Worm (Caenorhabditis elegans) whole organism, L2 larva: Measurements from ENCODE around the gene ZK1307.2.

Experiments used
- C34F6.9 ChIP-seq: fragments of 150-350 bp; optimal IDR thresholded peaks from 2 replicates; lab custom pipeline; 2014; ENCODE audit warnings: missing biosample characterization, missing genetic modification characterization
- F13H6.1 ChIP-seq: sonication (generic microtip); optimal IDR thresholded peaks from 2 replicates; lab custom pipeline; 2016; ENCODE audit warnings: missing genetic modification characterization, missing compliant biosample characterization
- R02D3.7 ChIP-seq: fragments of 150-350 bp; optimal IDR thresholded peaks from 2 replicates; lab custom pipeline; 2014; ENCODE audit warnings: missing biosample characterization, missing genetic modification characterization
- Y55F3AM.14 ChIP-seq: fragments of 200-800 bp; sonication (Bioruptor generic); optimal IDR thresholded peaks from 2 replicates; lab custom pipeline; 2018; ENCODE audit warnings: mild to moderate bottlenecking, missing genetic modification characterization, missing compliant biosample characterization
- ZK546.5 ChIP-seq: sonication (generic microtip); optimal IDR thresholded peaks from 2 replicates; lab custom pipeline; 2017; ENCODE audit warnings: missing biosample characterization, missing genetic modification characterization
- alr-1 ChIP-seq: fragments of 150-350 bp; optimal IDR thresholded peaks from 2 replicates; lab custom pipeline; 2014; ENCODE audit warnings: missing biosample characterization, missing genetic modification characterization
- aly-2 ChIP-seq: fragments of 150-350 bp; optimal IDR thresholded peaks from 2 replicates; lab custom pipeline; 2014; ENCODE audit warnings: missing biosample characterization, missing genetic modification characterization
- ama-1 ChIP-seq: fragments of 150-350 bp; optimal IDR thresholded peaks from 2 replicates; lab custom pipeline; 2018; ENCODE audit warnings: inconsistent platforms
- blmp-1 ChIP-seq: sonication (generic microtip); optimal IDR thresholded peaks from 2 replicates; lab custom pipeline; 2017; ENCODE audit warnings: missing genetic modification characterization, mild to moderate bottlenecking, missing compliant biosample characterization, antibody characterized with exemption, moderate library complexity; ENCODE audit not compliant: insufficient read depth
- ceh-16 ChIP-seq: fragments of 150-350 bp; optimal IDR thresholded peaks from 2 replicates; lab custom pipeline; 2014; ENCODE audit warnings: missing biosample characterization, missing genetic modification characterization
- ceh-82 ChIP-seq: fragments of 150-350 bp; optimal IDR thresholded peaks from 2 replicates; lab custom pipeline; 2014; ENCODE audit warnings: missing biosample characterization, missing genetic modification characterization
- crh-2 ChIP-seq: sonication (generic microtip); optimal IDR thresholded peaks from 2 replicates; lab custom pipeline; 2017; ENCODE audit warnings: missing biosample characterization, missing genetic modification characterization
- dmd-4 ChIP-seq: sonication (generic microtip); optimal IDR thresholded peaks from 2 replicates; lab custom pipeline; 2017; ENCODE audit warnings: missing biosample characterization, missing genetic modification characterization
- egl-27 ChIP-seq: sonication (generic microtip); optimal IDR thresholded peaks from 3 replicates; lab custom pipeline; 2017; ENCODE audit warnings: missing biosample characterization, missing genetic modification reagents, missing genetic modification characterization
- elt-1 ChIP-seq: fragments of 150-350 bp; optimal IDR thresholded peaks from 2 replicates; lab custom pipeline; 2014; ENCODE audit warnings: missing biosample characterization, missing genetic modification characterization
- elt-3 ChIP-seq: sonication (generic microtip); optimal IDR thresholded peaks from 2 replicates; lab custom pipeline; 2017; ENCODE audit warnings: missing biosample characterization, missing genetic modification characterization
- fos-1 ChIP-seq: fragments of 150-350 bp; optimal IDR thresholded peaks from 2 replicates; lab custom pipeline; 2014; ENCODE audit warnings: missing biosample characterization, missing genetic modification characterization
- gmeb-1 ChIP-seq: fragments of 150-350 bp; optimal IDR thresholded peaks from 2 replicates; lab custom pipeline; 2014; ENCODE audit warnings: missing biosample characterization, missing genetic modification characterization
- lin-11 ChIP-seq: fragments of 150-350 bp; sonication (generic microtip); optimal IDR thresholded peaks from 2 replicates; lab custom pipeline; 2014; ENCODE audit warnings: missing biosample characterization, missing genetic modification characterization, inconsistent platforms, mixed read lengths
- lin-13 ChIP-seq: fragments of 150-350 bp; optimal IDR thresholded peaks from 2 replicates; lab custom pipeline; 2014; ENCODE audit warnings: missing biosample characterization, missing genetic modification reagents, missing genetic modification characterization
- lin-39 ChIP-seq: fragments of 150-350 bp; optimal IDR thresholded peaks from 2 replicates; lab custom pipeline; 2014; ENCODE audit warnings: missing biosample characterization, missing genetic modification reagents, missing genetic modification characterization
- lsy-2 ChIP-seq, 2 experiments: fragments of 150-350 bp in 1 of 2; sonication (generic microtip) in 1 of 2; optimal IDR thresholded peaks; 2 replicates each; lab custom pipeline; 2014 to 2017; ENCODE audit warnings: missing biosample characterization in 2 of 2, missing genetic modification characterization in 2 of 2
- mab-5 ChIP-seq: fragments of 150-350 bp; optimal IDR thresholded peaks from 2 replicates; lab custom pipeline; 2014; ENCODE audit warnings: missing biosample characterization, missing genetic modification characterization
- mbf-1 ChIP-seq: sonication (generic microtip); optimal IDR thresholded peaks from 2 replicates; lab custom pipeline; 2017; ENCODE audit warnings: missing biosample characterization, missing genetic modification characterization
- mdl-1 ChIP-seq, 2 experiments: fragments of 150-350 bp in 1 of 2; sonication (generic microtip) in 1 of 2; optimal IDR thresholded peaks; 2 replicates each; lab custom pipeline; 2017; ENCODE audit warnings: missing biosample characterization in 2 of 2, missing genetic modification characterization in 2 of 2
- nhr-10 ChIP-seq: sonication (generic microtip); optimal IDR thresholded peaks from 2 replicates; lab custom pipeline; 2017; ENCODE audit warnings: missing biosample characterization, missing genetic modification characterization
- nhr-11 ChIP-seq: fragments of 150-350 bp; optimal IDR thresholded peaks from 2 replicates; lab custom pipeline; 2014; ENCODE audit warnings: missing biosample characterization, missing genetic modification characterization
- nhr-12 ChIP-seq: fragments of 150-350 bp; optimal IDR thresholded peaks from 2 replicates; lab custom pipeline; 2014; ENCODE audit warnings: missing biosample characterization, missing genetic modification characterization
- nhr-129 ChIP-seq: fragments of 150-350 bp; optimal IDR thresholded peaks from 2 replicates; lab custom pipeline; 2014; ENCODE audit warnings: missing biosample characterization, missing genetic modification characterization
- nhr-21 ChIP-seq: fragments of 150-350 bp; optimal IDR thresholded peaks from 2 replicates; lab custom pipeline; 2014; ENCODE audit warnings: missing biosample characterization, missing genetic modification characterization
- nhr-23 ChIP-seq: fragments of 150-350 bp; optimal IDR thresholded peaks from 2 replicates; lab custom pipeline; 2014; ENCODE audit warnings: missing biosample characterization, missing genetic modification reagents, missing genetic modification characterization
- nhr-237 ChIP-seq: fragments of 150-350 bp; optimal IDR thresholded peaks from 2 replicates; lab custom pipeline; 2014; ENCODE audit warnings: missing biosample characterization, missing genetic modification characterization
- nhr-25 ChIP-seq: fragments of 150-350 bp; sonication (generic microtip); optimal IDR thresholded peaks from 3 replicates; lab custom pipeline; 2014; ENCODE audit warnings: missing biosample characterization, missing genetic modification characterization
- nhr-6 ChIP-seq: fragments of 150-350 bp; optimal IDR thresholded peaks from 2 replicates; lab custom pipeline; 2014; ENCODE audit warnings: missing biosample characterization, missing genetic modification characterization
- nhr-77 ChIP-seq: fragments of 150-350 bp; optimal IDR thresholded peaks from 2 replicates; lab custom pipeline; 2014; ENCODE audit warnings: missing biosample characterization, missing genetic modification characterization
- peb-1 ChIP-seq: fragments of 150-350 bp; optimal IDR thresholded peaks from 2 replicates; lab custom pipeline; 2014; ENCODE audit warnings: missing biosample characterization, missing genetic modification characterization
- sem-4 ChIP-seq: fragments of 150-350 bp; optimal IDR thresholded peaks from 2 replicates; lab custom pipeline; 2014; ENCODE audit warnings: missing biosample characterization, missing genetic modification reagents, missing genetic modification characterization
- skn-1 ChIP-seq: sonication (generic microtip); optimal IDR thresholded peaks from 2 replicates; lab custom pipeline; 2017; ENCODE audit warnings: missing biosample characterization, missing genetic modification characterization
- sma-3 ChIP-seq: sonication (generic microtip); optimal IDR thresholded peaks from 2 replicates; lab custom pipeline; 2016; ENCODE audit warnings: missing genetic modification reagents, missing genetic modification characterization, missing compliant biosample characterization
- sma-9 ChIP-seq, 2 experiments: fragments of 150-350 bp in 1 of 2; sonication (generic microtip) in 1 of 2; optimal IDR thresholded peaks; 2 replicates each; lab custom pipeline; 2014 to 2016; ENCODE audit warnings: missing genetic modification characterization in 2 of 2, mild to moderate bottlenecking in 1 of 2, missing biosample characterization in 1 of 2, missing compliant biosample characterization in 1 of 2, missing genetic modification reagents in 1 of 2, moderate library complexity in 1 of 2
- snpc-4 ChIP-seq: fragments of 150-350 bp; optimal IDR thresholded peaks from 2 replicates; lab custom pipeline; 2014; ENCODE audit warnings: missing biosample characterization, missing genetic modification characterization
- unc-39 ChIP-seq: fragments of 150-350 bp; optimal IDR thresholded peaks from 2 replicates; lab custom pipeline; 2014; ENCODE audit warnings: missing biosample characterization, missing genetic modification characterization
- unc-55 ChIP-seq: fragments of 150-350 bp; sonication (generic microtip); optimal IDR thresholded peaks from 3 replicates; lab custom pipeline; 2014; ENCODE audit warnings: missing biosample characterization, missing genetic modification reagents, missing genetic modification characterization
- unc-62 ChIP-seq: fragments of 150-350 bp; optimal IDR thresholded peaks from 2 replicates; lab custom pipeline; 2014; ENCODE audit warnings: missing biosample characterization, missing genetic modification reagents, missing genetic modification characterization
- zag-1 ChIP-seq: fragments of 150-350 bp; optimal IDR thresholded peaks from 2 replicates; lab custom pipeline; 2014; ENCODE audit warnings: missing biosample characterization, missing genetic modification characterization
- ztf-1 ChIP-seq: fragments of 200-800 bp; sonication (Bioruptor generic); conservative IDR thresholded peaks from 2 replicates; pipeline ENCODE4 v1.3.6; 2022; ENCODE audit warnings: missing genetic modification characterization, missing compliant biosample characterization
- ztf-11 ChIP-seq: sonication (generic microtip); optimal IDR thresholded peaks from 2 replicates; lab custom pipeline; 2017; ENCODE audit warnings: missing biosample characterization, missing genetic modification characterization
- ztf-4 ChIP-seq: fragments of 150-350 bp; optimal IDR thresholded peaks from 2 replicates; lab custom pipeline; 2014; ENCODE audit warnings: missing biosample characterization, missing genetic modification characterization

The ZK1307.2 gene

DNA sequence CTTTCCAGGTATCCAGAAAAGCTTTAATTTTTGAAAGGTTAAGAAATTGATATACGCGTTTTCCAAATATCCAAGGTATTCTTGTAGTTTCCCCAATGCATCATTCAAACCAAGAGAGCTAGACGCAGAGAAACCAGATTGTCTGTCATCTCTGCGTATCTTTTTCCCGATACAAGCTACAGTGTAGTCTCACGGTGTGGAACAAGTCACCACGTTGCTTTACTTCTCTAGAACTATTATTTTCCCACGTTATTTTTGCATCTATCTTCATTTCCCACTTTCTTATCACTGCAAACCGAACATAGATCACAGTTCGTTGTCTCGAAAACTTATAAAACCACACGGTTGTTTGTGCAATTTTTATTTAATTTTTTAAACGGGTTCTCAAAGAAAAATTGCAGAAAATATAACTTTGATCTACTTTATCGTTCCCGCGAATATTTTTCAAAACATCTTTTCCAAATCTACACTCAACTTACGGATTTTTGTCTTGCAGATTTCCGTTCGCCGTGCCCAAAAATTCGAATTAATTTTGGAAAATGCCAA, 2.5 kb upstream of the ZK1307.2 start, which contains the start of gene gstk-1:
gstk-1 (plus strand) TSS at position 496 of the 546 bp plus-strand sequence.
- no peak for TF ChIP-seq elt-1 (tag; lab: Kevin White, UChicago)
- no peak for TF ChIP-seq C34F6.9 (tag; lab: Kevin White, UChicago)
- TF ChIP-seq ama-1 (lab: Kevin White, UChicago): no peak
- no peak for TF ChIP-seq dmd-4 (tag; lab: Kevin White, UChicago)
- no peak for TF ChIP-seq elt-3
- TF ChIP-seq nhr-10 (tag; lab: Kevin White, UChicago): no peak
- TF ChIP-seq mbf-1 (tag; lab: Kevin White, UChicago): no peak
- no peak for TF ChIP-seq unc-62 (GFP tag; lab: Kevin White, UChicago)
- TF ChIP-seq ZK546.5: no peak
- TF ChIP-seq nhr-129 (tag; lab: Kevin White, UChicago): no peak
- TF ChIP-seq nhr-237: no peak
- no peak for TF ChIP-seq ztf-11
- no peak for TF ChIP-seq zag-1 (tag; lab: Kevin White, UChicago)
- TF ChIP-seq aly-2: no peak
- no peak for TF ChIP-seq nhr-25 (tag; lab: Kevin White, UChicago)
- TF ChIP-seq nhr-12: no peak
- no peak for TF ChIP-seq lin-39 (tag; lab: Kevin White, UChicago)
- peak in 1 of 2 experiments; percentile 35 for TF ChIP-seq lsy-2 (tag; optimal IDR thresholded peaks at IDR 0.05; lab: Kevin White, UChicago)
- peak; percentile 25 for TF ChIP-seq blmp-1 (tag; lab: Kevin White, UChicago)
- TF ChIP-seq nhr-23 (tag; lab: Kevin White, UChicago): no peak
- no peak for TF ChIP-seq snpc-4 (tag; lab: Kevin White, UChicago)
- no peak for TF ChIP-seq skn-1
- TF ChIP-seq ztf-4 (tag; lab: Kevin White, UChicago): no peak
- no peak for TF ChIP-seq ceh-82 (tag; lab: Kevin White, UChicago)
- TF ChIP-seq Y55F3AM.14 (GFP tag; lab: Kevin White, UChicago): no peak
- TF ChIP-seq nhr-21: peak; percentile 59
- TF ChIP-seq fos-1 (tag; lab: Kevin White, UChicago): peak; percentile 44
- TF ChIP-seq egl-27 (tag; lab: Kevin White, UChicago): no peak
- TF ChIP-seq lin-13: peak; percentile 82
- no peak for TF ChIP-seq nhr-11 (tag; lab: Kevin White, UChicago)
- no peak for TF ChIP-seq mab-5
- TF ChIP-seq alr-1 (tag; lab: Kevin White, UChicago): no peak
- no peak for TF ChIP-seq nhr-77
- no peak for TF ChIP-seq sem-4 (tag; lab: Kevin White, UChicago)
- TF ChIP-seq unc-55 (GFP tag; lab: Kevin White, UChicago): no peak
- TF ChIP-seq nhr-6 (tag; lab: Kevin White, UChicago): no peak
- no peak for TF ChIP-seq R02D3.7 (tag; lab: Kevin White, UChicago)
- TF ChIP-seq F13H6.1: peak; percentile 11
- peak; percentile 54 for TF ChIP-seq sma-3 (GFP tag; lab: Kevin White, UChicago)
- TF ChIP-seq unc-39 (tag; lab: Kevin White, UChicago): no peak
- TF ChIP-seq ceh-16 (tag; lab: Kevin White, UChicago): no peak
- no peak for TF ChIP-seq lin-11
- no peak for TF ChIP-seq ztf-1 (GFP tag; lab: Robert Waterston, UW)
- no peak for TF ChIP-seq gmeb-1 (tag; lab: Kevin White, UChicago)
- TF ChIP-seq peb-1 (tag; lab: Kevin White, UChicago): no peak
- TF ChIP-seq sma-9 (GFP tag; optimal IDR thresholded peaks at IDR 0.05; lab: Kevin White, UChicago): peak; percentile 89
- TF ChIP-seq sma-9 (tag; optimal IDR thresholded peaks at IDR 0.05; lab: Kevin White, UChicago): no peak
- TF ChIP-seq mdl-1 (tag; optimal IDR thresholded peaks at IDR 0.05; lab: Kevin White, UChicago): peak in 1 of 2 experiments; percentile 42
- peak; percentile 81 for TF ChIP-seq crh-2 (tag; lab: Kevin White, UChicago)
